Worm (Caenorhabditis elegans): ENCODE results near the gene ptr-13.

Gene ptr-13

ce11 chrII:11162390-11162789 is at the start of gene ptr-13:
TSS of gene ptr-13 (minus strand) at chrII:11162481.
- no peak for TF ChIP-seq dao-5 (tag; optimal IDR thresholded peaks at IDR 0.05)
- TF ChIP-seq him-1 (tag; optimal IDR thresholded peaks at IDR 0.05): no peak
- no peak for TF ChIP-seq W03F9.2 (tag; optimal IDR thresholded peaks at IDR 0.05)

- no peak for TF ChIP-seq him-1 (tag; optimal IDR thresholded peaks at IDR 0.05)
- no peak for TF ChIP-seq W03F9.2 (tag; optimal IDR thresholded peaks at IDR 0.05)
- no peak for TF ChIP-seq dao-5 (tag; optimal IDR thresholded peaks at IDR 0.05)
Measured at ce11 chrII:11205783-11206182, 43.5 kb upstream of the ptr-13 start.

- TF ChIP-seq W03F9.2 (tag; optimal IDR thresholded peaks at IDR 0.05): no peak
- no peak for TF ChIP-seq dao-5 (tag; optimal IDR thresholded peaks at IDR 0.05)
- TF ChIP-seq him-1 (tag; optimal IDR thresholded peaks at IDR 0.05): no peak
Measured at ce11 chrII:11204731-11205130, 42.5 kb upstream of the ptr-13 start.

DNA sequence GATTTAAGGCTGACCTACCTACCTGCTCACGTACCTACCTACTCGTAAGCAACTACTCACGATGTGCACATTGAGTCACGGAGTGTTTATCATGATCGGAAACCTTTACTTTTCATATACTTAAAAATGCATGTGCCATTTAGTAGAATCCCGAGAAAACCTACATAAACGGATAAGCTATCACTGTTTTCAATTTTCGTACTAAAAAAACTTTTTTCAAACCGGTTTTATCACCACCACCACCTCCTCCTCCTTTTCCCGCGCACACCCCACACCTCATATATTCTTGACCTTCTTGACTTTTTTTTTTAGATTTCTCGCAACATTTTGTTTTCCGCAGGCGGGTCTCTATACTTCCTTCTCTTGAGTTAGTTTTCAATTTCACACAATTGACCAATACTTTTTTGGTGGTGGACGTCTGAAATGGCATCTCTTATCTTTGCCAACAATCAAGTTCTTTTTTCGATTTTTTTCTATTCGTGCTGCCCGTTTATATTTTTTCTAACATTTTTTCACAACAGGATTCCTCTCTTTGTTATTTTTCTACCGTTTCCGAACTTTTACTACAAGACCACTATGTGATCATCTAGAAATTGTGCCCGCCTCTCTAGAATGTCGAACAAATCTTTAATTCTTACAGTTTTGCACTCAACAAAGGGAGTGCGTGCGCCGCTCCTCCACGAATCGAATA is 40.4 kb upstream of the ptr-13 start, which contains the start of gene srap-1:
TSS of gene srap-1 (plus strand) at position 641 of the 691 bp plus-strand sequence.
- TF ChIP-seq him-1 (tag; optimal IDR thresholded peaks at IDR 0.05) (no peak), W03F9.2 (tag; optimal IDR thresholded peaks at IDR 0.05) (no peak), dao-5 (tag; optimal IDR thresholded peaks at IDR 0.05) (no peak)

ce11 chrII:11200234-11200755 is 38.0 kb upstream of the ptr-13 start:
- TF ChIP-seq him-1 (tag; optimal IDR thresholded peaks at IDR 0.05) (no peak), W03F9.2 (tag; optimal IDR thresholded peaks at IDR 0.05) (no peak), dao-5 (tag; optimal IDR thresholded peaks at IDR 0.05) (no peak)

ce11 chrII:11193523-11193922 is 31.2 kb upstream of the ptr-13 start:
- TF ChIP-seq W03F9.2 (tag; optimal IDR thresholded peaks at IDR 0.05): no peak
- TF ChIP-seq dao-5 (tag; optimal IDR thresholded peaks at IDR 0.05): no peak
- no peak for TF ChIP-seq him-1 (tag; optimal IDR thresholded peaks at IDR 0.05)

DNA sequence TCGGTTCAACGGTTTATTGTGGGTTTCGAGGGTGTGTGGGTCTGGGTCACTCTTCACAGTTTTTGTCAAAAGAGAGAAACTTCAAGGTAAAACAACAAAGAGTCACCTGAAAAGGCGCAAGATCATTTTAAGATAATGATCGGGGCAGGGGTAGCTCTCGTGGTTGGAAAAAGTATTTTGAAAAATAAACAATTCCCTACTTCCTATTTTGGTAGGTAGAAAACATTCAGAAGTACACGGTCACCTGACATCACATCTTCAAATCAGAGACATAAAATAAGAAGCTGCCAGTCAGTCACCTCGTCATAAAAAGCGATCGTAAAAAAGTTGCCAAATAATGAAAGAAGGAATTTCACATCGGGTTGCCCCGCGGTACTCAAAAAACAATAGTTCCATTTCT is 30.2 kb upstream of the ptr-13 start:
- TF ChIP-seq W03F9.2 (tag; optimal IDR thresholded peaks at IDR 0.05): no peak
- TF ChIP-seq dao-5 (tag; optimal IDR thresholded peaks at IDR 0.05): no peak
- no peak for TF ChIP-seq him-1 (tag; optimal IDR thresholded peaks at IDR 0.05)

DNA sequence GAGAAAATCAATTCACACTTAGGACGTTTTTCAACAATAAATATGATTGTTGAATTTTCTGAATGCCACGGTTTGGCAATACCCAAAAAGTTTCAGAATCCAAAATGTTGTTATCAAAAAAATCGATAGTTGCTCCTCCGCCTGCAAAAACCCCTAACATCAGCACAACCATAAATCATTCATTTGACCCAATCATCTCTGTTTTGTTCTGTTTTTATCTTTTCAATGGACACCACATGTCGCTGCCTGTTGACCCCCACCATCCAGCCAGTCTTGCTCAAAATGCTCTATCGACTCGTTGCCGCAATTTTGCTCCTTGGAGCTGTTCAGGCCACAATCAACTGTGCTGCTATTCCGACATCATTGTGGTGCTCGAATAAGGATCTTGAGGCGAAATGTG is 25.7 kb upstream of the ptr-13 start, which contains the start of gene F37H8.5:
TSS of gene F37H8.5 (plus strand) at position 181 of the 400 bp plus-strand sequence.
- no peak for TF ChIP-seq dao-5 (tag; optimal IDR thresholded peaks at IDR 0.05)
- no peak for TF ChIP-seq him-1 (tag; optimal IDR thresholded peaks at IDR 0.05)
- TF ChIP-seq W03F9.2 (tag; optimal IDR thresholded peaks at IDR 0.05): no peak

- TF ChIP-seq him-1 (tag; optimal IDR thresholded peaks at IDR 0.05) (no peak), W03F9.2 (tag; optimal IDR thresholded peaks at IDR 0.05) (no peak), dao-5 (tag; optimal IDR thresholded peaks at IDR 0.05) (no peak)
Measured at ce11 chrII:11185728-11186127, 23.4 kb upstream of the ptr-13 start, which contains the start of gene sfxn-1.2. TSS of gene sfxn-1.2 (plus strand) at chrII:11186028.

ce11 chrII:11184757-11185341 is 22.6 kb upstream of the ptr-13 start, which contains the start of gene lir-3:
TSS of gene lir-3 (minus strand) at chrII:11184807.
- TF ChIP-seq W03F9.2 (tag; optimal IDR thresholded peaks at IDR 0.05): no peak
- TF ChIP-seq him-1 (tag; optimal IDR thresholded peaks at IDR 0.05): no peak
- TF ChIP-seq dao-5 (tag; optimal IDR thresholded peaks at IDR 0.05): no peak

ce11 chrII:11181250-11181704 is 19.0 kb upstream of the ptr-13 start, which contains the start of gene bigr-1:
TSS of gene bigr-1 (plus strand) at chrII:11181654.
- TF ChIP-seq dao-5 (tag; optimal IDR thresholded peaks at IDR 0.05): no peak

DNA sequence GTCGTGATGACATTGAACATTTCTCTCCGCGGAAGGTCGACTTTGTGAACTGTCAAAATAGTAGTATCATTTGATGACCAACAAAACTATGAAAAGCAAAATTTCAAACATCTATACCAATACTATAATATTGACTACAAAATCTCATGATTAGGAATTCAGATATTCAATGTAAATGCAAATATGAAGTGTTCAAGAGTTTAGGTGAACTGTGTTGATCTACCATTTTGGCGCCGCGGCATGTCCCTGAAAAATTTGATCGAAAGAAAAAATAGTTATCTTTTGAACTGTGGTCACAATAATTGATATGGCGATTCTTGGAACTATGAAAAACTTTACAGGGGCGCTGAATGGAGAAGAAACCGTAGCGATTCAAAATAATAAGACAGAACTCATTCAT is 16.5 kb upstream of the ptr-13 start:
- TF ChIP-seq dao-5 (tag; optimal IDR thresholded peaks at IDR 0.05): no peak
- TF ChIP-seq him-1 (tag; optimal IDR thresholded peaks at IDR 0.05): no peak
- TF ChIP-seq W03F9.2 (tag; optimal IDR thresholded peaks at IDR 0.05): no peak

- TF ChIP-seq him-1 (tag; optimal IDR thresholded peaks at IDR 0.05) (no peak), dao-5 (tag; optimal IDR thresholded peaks at IDR 0.05) (no peak), W03F9.2 (tag; optimal IDR thresholded peaks at IDR 0.05) (no peak)
Measured at ce11 chrII:11177376-11177775, 15.1 kb upstream of the ptr-13 start, which contains the start of gene F37H8.6. TSS of gene F37H8.6 (minus strand) at chrII:11177476.

DNA sequence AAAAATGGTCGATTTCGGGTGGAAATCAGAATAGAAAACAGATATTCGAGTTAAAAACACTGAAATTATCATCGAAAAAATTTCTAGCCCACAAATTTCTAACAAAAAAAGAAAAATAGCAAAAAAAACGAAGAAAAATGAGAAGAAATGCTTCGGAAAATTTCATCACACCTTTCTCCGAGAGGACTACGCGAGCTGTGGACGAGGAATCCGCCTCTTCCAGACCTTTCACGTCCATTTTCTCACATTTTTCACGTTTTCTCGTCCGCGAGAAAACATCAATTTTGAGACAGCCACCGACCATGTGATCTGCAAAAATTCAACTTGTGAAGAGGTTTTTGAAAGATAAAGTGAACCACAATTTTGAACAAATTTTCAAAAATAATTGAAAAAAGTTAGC is 14.2 kb upstream of the ptr-13 start:
- no peak for TF ChIP-seq W03F9.2 (tag; optimal IDR thresholded peaks at IDR 0.05)
- TF ChIP-seq dao-5 (tag; optimal IDR thresholded peaks at IDR 0.05): no peak
- no peak for TF ChIP-seq him-1 (tag; optimal IDR thresholded peaks at IDR 0.05)

All from whole organism, L4/young adult.